Worm (Caenorhabditis elegans) whole organism, L4 larva: ENCODE data around the gene Y44A6D.6.

Source experiments
- F10B5.3 ChIP-seq: sonication (generic microtip); optimal IDR thresholded peaks from 2 replicates; lab custom pipeline; 2016; ENCODE audit warnings: mild to moderate bottlenecking, missing genetic modification characterization, missing compliant biosample characterization
- F44E2.7 ChIP-seq: fragments of 200-800 bp; sonication (Bioruptor generic); IDR thresholded peaks from 2 replicates; pipeline ENCODE4 v2.1.2; 2022; ENCODE audit warnings: missing genetic modification characterization, missing compliant biosample characterization
- F49E8.2 ChIP-seq: sonication (generic microtip); optimal IDR thresholded peaks from 2 replicates; lab custom pipeline; 2016; ENCODE audit warnings: missing compliant biosample characterization, mild to moderate bottlenecking, missing genetic modification characterization, borderline replicate concordance
- T20F7.1 ChIP-seq: fragments of 200-800 bp; sonication (Bioruptor generic); optimal IDR thresholded peaks from 2 replicates; lab custom pipeline; 2018; ENCODE audit warnings: mild to moderate bottlenecking, missing genetic modification characterization, missing compliant biosample characterization
- T26A8.4 ChIP-seq: fragments of 200-800 bp; sonication (Bioruptor generic); IDR thresholded peaks from 2 replicates; pipeline ENCODE4 v1.3.6; 2022; ENCODE audit warnings: missing genetic modification characterization, missing compliant biosample characterization
- Y48G9A.11 ChIP-seq: fragments of 200-800 bp; sonication (Bioruptor generic); IDR thresholded peaks from 2 replicates; pipeline ENCODE4 v1.3.6; 2022; ENCODE audit warnings: missing genetic modification reagents, missing genetic modification characterization, missing compliant biosample characterization
- ZK546.5 ChIP-seq, 2 experiments: sonication (generic microtip); optimal IDR thresholded peaks; 2 replicates each; lab custom pipeline; 2017; ENCODE audit warnings: missing biosample characterization in 2 of 2, missing genetic modification characterization in 2 of 2
- aha-1 ChIP-seq: fragments of 150-350 bp; peaks from one replicate; lab custom pipeline; 2014; ENCODE audit warnings: missing biosample characterization, missing genetic modification characterization
- aly-2 ChIP-seq: sonication (generic microtip); optimal IDR thresholded peaks from 2 replicates; lab custom pipeline; 2018; ENCODE audit warnings: missing biosample characterization, missing genetic modification characterization
- ama-1 ChIP-seq: fragments of 150-350 bp; optimal IDR thresholded peaks from 2 replicates; lab custom pipeline; 2014; ENCODE audit warnings: inconsistent platforms, mixed read lengths
- ceh-20 ChIP-seq: fragments of 200-800 bp; sonication (Bioruptor generic); IDR thresholded peaks from 2 replicates; pipeline ENCODE4 v1.3.6; 2022; ENCODE audit warnings: missing genetic modification reagents, missing genetic modification characterization, missing compliant biosample characterization
- ceh-28 ChIP-seq: fragments of 150-350 bp; optimal IDR thresholded peaks from 2 replicates; lab custom pipeline; 2014; ENCODE audit warnings: missing biosample characterization, missing genetic modification reagents, missing genetic modification characterization
- ceh-44 ChIP-seq: fragments of 200-800 bp; sonication (Bioruptor generic); IDR thresholded peaks from 2 replicates; pipeline ENCODE4 v1.3.6; 2022; ENCODE audit warnings: missing genetic modification reagents, missing genetic modification characterization, missing compliant biosample characterization
- cey-2 ChIP-seq: sonication (generic microtip); optimal IDR thresholded peaks from 3 replicates; lab custom pipeline; 2017; ENCODE audit warnings: missing genetic modification characterization, mild to moderate bottlenecking, missing compliant biosample characterization, antibody characterized with exemption, borderline replicate concordance; ENCODE audit not compliant: insufficient read depth
- ctbp-1 ChIP-seq: fragments of 200-800 bp; sonication (Bioruptor generic); IDR thresholded peaks from 2 replicates; pipeline ENCODE4 v1.3.6; 2022; ENCODE audit warnings: missing genetic modification reagents, missing genetic modification characterization, missing compliant biosample characterization
- daf-16 ChIP-seq, 3 experiments: sonication (generic microtip); optimal IDR thresholded peaks; 2 replicates each; lab custom pipeline; 2016 to 2017; ENCODE audit warnings: missing genetic modification characterization in 3 of 3, missing genetic modification reagents in 3 of 3, mild to moderate bottlenecking in 2 of 3, missing compliant biosample characterization in 2 of 3, missing biosample characterization in 1 of 3, moderate library complexity in 1 of 3
- daf-19 ChIP-seq: fragments of 200-800 bp; sonication (Bioruptor generic); conservative IDR thresholded peaks from 2 replicates; pipeline ENCODE4 v1.3.6; 2022; ENCODE audit warnings: missing genetic modification characterization, missing compliant biosample characterization
- dmd-6 ChIP-seq: fragments of 200-800 bp; sonication (Bioruptor generic); IDR thresholded peaks from 2 replicates; pipeline ENCODE4 v1.3.6; 2022; ENCODE audit warnings: missing genetic modification reagents, missing genetic modification characterization, missing compliant biosample characterization
- dmd-8 ChIP-seq: fragments of 200-800 bp; sonication (Bioruptor generic); IDR thresholded peaks from 2 replicates; pipeline ENCODE4 v1.3.6; 2022; ENCODE audit warnings: missing genetic modification characterization, missing compliant biosample characterization
- duxl-1 ChIP-seq: sonication (generic microtip); optimal IDR thresholded peaks from 2 replicates; lab custom pipeline; 2016; ENCODE audit warnings: mild to moderate bottlenecking, missing genetic modification characterization, moderate library complexity, missing compliant biosample characterization; ENCODE audit not compliant: poor library complexity
- dve-1 ChIP-seq: sonication (generic microtip); optimal IDR thresholded peaks from 2 replicates; lab custom pipeline; 2017; ENCODE audit warnings: antibody characterized with exemption, mild to moderate bottlenecking, missing genetic modification characterization, missing compliant biosample characterization; ENCODE audit not compliant: insufficient read depth
- egl-43 ChIP-seq: fragments of 200-800 bp; sonication (Bioruptor generic); IDR thresholded peaks from 2 replicates; pipeline ENCODE4 v1.3.6; 2022; ENCODE audit warnings: missing genetic modification reagents, missing genetic modification characterization, missing compliant biosample characterization
- hlh-11 ChIP-seq: fragments of 200-800 bp; sonication (Bioruptor generic); optimal IDR thresholded peaks from 2 replicates; lab custom pipeline; 2018; ENCODE audit warnings: mild to moderate bottlenecking, missing genetic modification characterization, missing compliant biosample characterization
- hlh-30 ChIP-seq: sonication (generic microtip); optimal IDR thresholded peaks from 2 replicates; lab custom pipeline; 2017; ENCODE audit warnings: antibody characterized with exemption, mild to moderate bottlenecking, missing genetic modification characterization, missing compliant biosample characterization; ENCODE audit not compliant: insufficient read depth
- hmg-1.1 ChIP-seq: fragments of 200-800 bp; sonication (Bioruptor generic); IDR thresholded peaks from 2 replicates; pipeline ENCODE4 v1.3.6; 2022; ENCODE audit warnings: missing genetic modification reagents, missing genetic modification characterization, missing compliant biosample characterization
- lim-7 ChIP-seq: fragments of 200-800 bp; sonication (Bioruptor generic); IDR thresholded peaks from 2 replicates; pipeline ENCODE4 v1.3.6; 2022; ENCODE audit warnings: missing genetic modification characterization, missing compliant biosample characterization
- lin-1 ChIP-seq: fragments of 200-800 bp; sonication (Bioruptor generic); IDR thresholded peaks from 2 replicates; pipeline ENCODE4 v1.3.6; 2022; ENCODE audit warnings: missing genetic modification reagents, missing genetic modification characterization, missing compliant biosample characterization
- lin-39 ChIP-seq: fragments of 150-350 bp; optimal IDR thresholded peaks from 2 replicates; lab custom pipeline; 2014; ENCODE audit warnings: missing biosample characterization, missing genetic modification reagents, missing genetic modification characterization
- madf-5 ChIP-seq, 2 experiments: fragments of 200-800 bp; sonication (Bioruptor generic); IDR thresholded peaks; 2 replicates each; pipeline ENCODE4 v1.3.6; 2022; ENCODE audit warnings: missing compliant biosample characterization in 2 of 2, missing genetic modification characterization in 2 of 2
- mdt-29 ChIP-seq: fragments of 200-800 bp; sonication (Bioruptor generic); IDR thresholded peaks from 2 replicates; pipeline ENCODE4 v1.3.6; 2022; ENCODE audit warnings: missing genetic modification reagents, missing genetic modification characterization, missing compliant biosample characterization
- mxl-2 ChIP-seq: fragments of 200-800 bp; sonication (Bioruptor generic); conservative IDR thresholded peaks from 2 replicates; pipeline ENCODE4 v1.3.6; 2022; ENCODE audit warnings: missing genetic modification reagents, missing genetic modification characterization, missing compliant biosample characterization
- mxl-3 ChIP-seq: fragments of 200-800 bp; sonication (Bioruptor generic); optimal IDR thresholded peaks from 2 replicates; lab custom pipeline; 2018; ENCODE audit warnings: mild to moderate bottlenecking, missing genetic modification characterization, missing compliant biosample characterization
- nhr-10 ChIP-seq: fragments of 150-350 bp; optimal IDR thresholded peaks from 2 replicates; lab custom pipeline; 2014; ENCODE audit warnings: missing biosample characterization, missing genetic modification characterization
- nhr-102 ChIP-seq: sonication (generic microtip); optimal IDR thresholded peaks from 2 replicates; lab custom pipeline; 2016; ENCODE audit warnings: mild to moderate bottlenecking, missing genetic modification characterization, moderate library complexity, missing compliant biosample characterization
- nhr-28 ChIP-seq: fragments of 150-350 bp; optimal IDR thresholded peaks from 2 replicates; lab custom pipeline; 2014; ENCODE audit warnings: missing biosample characterization, missing genetic modification characterization
- nhr-76 ChIP-seq: fragments of 150-350 bp; optimal IDR thresholded peaks from 2 replicates; lab custom pipeline; 2014; ENCODE audit warnings: missing biosample characterization, missing genetic modification characterization
- pha-4 ChIP-seq, 2 experiments: fragments of 150-350 bp in 1 of 2; fragments of 200-800 bp in 1 of 2; sonication (Bioruptor generic) in 1 of 2; IDR thresholded peaks in 1 of 2; optimal IDR thresholded peaks in 1 of 2; 2 replicates each; pipeline versions ENCODE4 v1.3.6 to Lab custom; 2014 to 2022; ENCODE audit warnings: missing genetic modification characterization in 2 of 2, missing genetic modification reagents in 2 of 2, missing biosample characterization in 1 of 2, missing compliant biosample characterization in 1 of 2
- pqm-1 ChIP-seq: sonication (generic microtip); optimal IDR thresholded peaks from 2 replicates; lab custom pipeline; 2017; ENCODE audit warnings: missing biosample characterization, missing genetic modification characterization
- snpc-1.2 ChIP-seq: fragments of 200-800 bp; sonication (Bioruptor generic); IDR thresholded peaks from 2 replicates; pipeline ENCODE4 v1.3.6; 2022; ENCODE audit warnings: missing genetic modification reagents, missing genetic modification characterization, missing compliant biosample characterization
- spr-1 ChIP-seq: sonication (generic microtip); optimal IDR thresholded peaks from 2 replicates; lab custom pipeline; 2016; ENCODE audit warnings: mild to moderate bottlenecking, missing genetic modification characterization, missing compliant biosample characterization
- unc-39 ChIP-seq: sonication (generic microtip); optimal IDR thresholded peaks from 2 replicates; lab custom pipeline; 2017; ENCODE audit warnings: missing biosample characterization, missing genetic modification characterization
- unc-62 ChIP-seq, 3 experiments: fragments of 150-350 bp in 1 of 3; sonication (generic microtip); optimal IDR thresholded peaks in 2 of 3; peaks in 1 of 3; 1 replicate in 1 of 3; 2 replicates in 2 of 3; lab custom pipeline; 2014 to 2017; ENCODE audit warnings: missing biosample characterization in 3 of 3, missing genetic modification characterization in 3 of 3, missing genetic modification reagents in 3 of 3, missing genotype in 1 of 3
- zfp-2 ChIP-seq: sonication (generic microtip); optimal IDR thresholded peaks from 2 replicates; lab custom pipeline; 2016; ENCODE audit warnings: mild to moderate bottlenecking, missing genetic modification characterization, missing compliant biosample characterization
- ztf-11 ChIP-seq: fragments of 150-350 bp; optimal IDR thresholded peaks from 2 replicates; lab custom pipeline; 2014; ENCODE audit warnings: missing biosample characterization, missing genetic modification characterization

Gene Y44A6D.6

ce11 chrV:20778257-20778697 is 28.9 kb upstream of the Y44A6D.6 start (continued):
- no peak for TF ChIP-seq F49E8.2 (tag; lab: Kevin White, UChicago)
- TF ChIP-seq snpc-1.2 (GFP tag; lab: Robert Waterston, UW), result 0 out of 2 replicates have a peak, but pooled peaks have one; percentile 49
- TF ChIP-seq cey-2 (tag; lab: Kevin White, UChicago), result no peak
- peak; percentile 100 for TF ChIP-seq aha-1
- peak; percentile 66; the same call in 1 of the 2 replicates for TF ChIP-seq daf-19
- TF ChIP-seq dmd-8 (GFP tag; lab: Robert Waterston, UW), result 0 out of 2 replicates have a peak, but pooled peaks have one; percentile 14
- peak; percentile 59 for TF ChIP-seq zfp-2 (tag; lab: Kevin White, UChicago)
- no peak for TF ChIP-seq mxl-2 (GFP tag; lab: Robert Waterston, UW)
- TF ChIP-seq T20F7.1, result peak; percentile 71
- peak; percentile 89 for TF ChIP-seq spr-1 (tag; lab: Kevin White, UChicago)
- peak in 1 of 2 experiments; percentile 36 for TF ChIP-seq ZK546.5 (tag; optimal IDR thresholded peaks at IDR 0.05; lab: Kevin White, UChicago)
- TF ChIP-seq nhr-10 (tag; lab: Kevin White, UChicago), result peak; percentile 77
- TF ChIP-seq lin-1, result peak; percentile 78
- TF ChIP-seq madf-5 (GFP tag; IDR thresholded peaks at IDR 0.05; lab: Robert Waterston, UW), result no peak
- no peak for TF ChIP-seq ztf-11 (tag; lab: Kevin White, UChicago)
- no peak for TF ChIP-seq Y48G9A.11
- peak; percentile 75 for TF ChIP-seq F10B5.3 (tag; lab: Kevin White, UChicago)

DNA sequence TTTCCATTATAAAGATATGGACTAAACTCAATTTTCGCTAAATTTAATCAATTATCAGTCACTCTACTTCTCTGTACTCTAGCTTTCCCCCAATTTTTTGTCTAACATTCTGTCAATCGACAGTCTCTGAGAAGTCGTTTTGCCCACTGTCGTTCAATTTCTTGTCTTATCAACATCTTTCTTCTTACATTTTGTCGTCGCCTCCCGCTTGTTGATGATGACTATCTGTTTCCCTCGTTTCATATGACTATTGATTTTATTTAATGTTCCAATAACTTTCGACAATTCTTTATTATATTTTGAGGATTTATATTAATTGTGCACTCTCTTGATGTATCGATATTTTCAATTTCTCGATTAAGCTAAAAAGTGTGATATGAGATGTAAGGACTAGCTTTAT is 28.3 kb upstream of the Y44A6D.6 start:
- peak; percentile 14 for TF ChIP-seq ama-1 (lab: Kevin White, UChicago)
- peak; percentile 56 for TF ChIP-seq hlh-11 (tag; lab: Kevin White, UChicago)
- peak; percentile 22 for TF ChIP-seq dve-1 (tag; lab: Kevin White, UChicago)
- TF ChIP-seq lin-39 (tag; lab: Kevin White, UChicago), result no peak
- TF ChIP-seq ctbp-1 (GFP tag; lab: Robert Waterston, UW), result no peak
- TF ChIP-seq ceh-28 (tag; lab: Kevin White, UChicago), result peak; percentile 10
- TF ChIP-seq F44E2.7 (GFP tag; lab: Robert Waterston, UW), result no peak
- peak; percentile 48 for TF ChIP-seq nhr-28 (tag; lab: Kevin White, UChicago)
- peak; percentile 2 for TF ChIP-seq mxl-3
- TF ChIP-seq pha-4 (GFP tag; IDR thresholded peaks at IDR 0.05; lab: Robert Waterston, UW), result no peak
- TF ChIP-seq pha-4 (tag; optimal IDR thresholded peaks at IDR 0.05; lab: Kevin White, UChicago), result no peak
- TF ChIP-seq pqm-1 (tag; lab: Kevin White, UChicago), result peak; percentile 13
- no peak for TF ChIP-seq daf-16 (GFP tag; optimal IDR thresholded peaks at IDR 0.05; lab: Kevin White, UChicago)
- peak; percentile 71 for TF ChIP-seq daf-16 (tag; optimal IDR thresholded peaks at IDR 0.05; lab: Kevin White, UChicago)
- peak; percentile 36; the same call in 1 of the 2 replicates for TF ChIP-seq dmd-6 (GFP tag; lab: Robert Waterston, UW)
- no peak for TF ChIP-seq T26A8.4 (GFP tag; lab: Robert Waterston, UW)
- no peak for TF ChIP-seq mdt-29 (GFP tag; lab: Robert Waterston, UW)
- TF ChIP-seq hlh-30 (tag; lab: Kevin White, UChicago), result peak; percentile 53
- TF ChIP-seq, all 104 proteins: peak for 10

DNA sequence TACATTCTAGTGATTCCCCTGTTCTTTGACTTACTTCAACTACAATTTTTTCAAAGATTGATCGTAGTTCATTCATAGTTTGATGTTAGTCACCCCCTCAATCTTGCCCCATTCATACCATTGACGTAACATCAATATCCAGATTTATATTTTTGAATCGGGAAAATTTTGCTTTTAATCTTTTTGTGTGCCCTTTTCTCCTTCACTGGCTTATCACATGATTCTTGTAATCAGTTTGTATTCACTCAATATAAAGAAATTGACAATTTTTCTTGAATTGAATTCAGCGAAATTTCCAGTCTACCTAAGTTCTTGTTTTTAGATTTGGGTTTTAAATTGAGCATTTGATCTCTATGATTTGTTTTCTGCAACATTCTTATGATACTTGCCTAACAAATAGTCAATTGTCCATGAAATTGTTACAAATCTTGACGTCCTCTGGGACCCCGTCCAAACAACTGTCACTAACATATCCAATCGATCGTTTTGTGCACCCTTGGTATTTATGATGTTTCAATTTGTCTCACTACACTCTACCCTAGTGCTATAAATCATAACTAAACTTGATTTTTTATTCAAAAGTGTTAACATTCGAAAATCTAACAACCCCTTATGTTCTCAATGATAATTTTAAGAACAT is 27.3 kb upstream of the Y44A6D.6 start:
- TF ChIP-seq hmg-1.1 (GFP tag; lab: Robert Waterston, UW) (no peak), lim-7 (GFP tag; lab: Robert Waterston, UW) (no peak), egl-43 (GFP tag; lab: Robert Waterston, UW) (no peak), nhr-102 (tag; lab: Kevin White, UChicago) (no peak), duxl-1 (tag; lab: Kevin White, UChicago) (no peak), ceh-44 (GFP tag; lab: Robert Waterston, UW) (no peak), daf-16 (GFP tag; optimal IDR thresholded peaks at IDR 0.05; lab: Kevin White, UChicago) (no peak), daf-16 (tag; optimal IDR thresholded peaks at IDR 0.05; lab: Kevin White, UChicago) (peak; percentile 14), nhr-76 (no peak), unc-62 (GFP tag; optimal IDR thresholded peaks at IDR 0.05 in 1 of 2; lab: Kevin White, UChicago) (peak in 1 of 2 experiments; percentile 1), unc-62 (tag; optimal IDR thresholded peaks at IDR 0.05; lab: Kevin White, UChicago) (no peak), ceh-20 (0 out of 2 replicates have a peak, but pooled peaks have one; percentile 41), unc-39 (tag; lab: Kevin White, UChicago) (no peak), hlh-11 (tag; lab: Kevin White, UChicago) (no peak), aly-2 (tag; lab: Kevin White, UChicago) (no peak), nhr-28 (tag; lab: Kevin White, UChicago) (peak; percentile 31), hlh-30 (tag; lab: Kevin White, UChicago) (peak; percentile 1), aha-1 (peak; percentile 47), pqm-1 (tag; lab: Kevin White, UChicago) (no peak), ctbp-1 (GFP tag; lab: Robert Waterston, UW) (no peak)
